Worm (Caenorhabditis elegans): ENCODE measurements around the gene R53.8.
"Not testable (repeated sequence)": the region's sequence is repeated elsewhere in the genome, so short reads cannot be mapped to it uniquely, and the experiment has no call there.

R53.8 gene

DNA sequence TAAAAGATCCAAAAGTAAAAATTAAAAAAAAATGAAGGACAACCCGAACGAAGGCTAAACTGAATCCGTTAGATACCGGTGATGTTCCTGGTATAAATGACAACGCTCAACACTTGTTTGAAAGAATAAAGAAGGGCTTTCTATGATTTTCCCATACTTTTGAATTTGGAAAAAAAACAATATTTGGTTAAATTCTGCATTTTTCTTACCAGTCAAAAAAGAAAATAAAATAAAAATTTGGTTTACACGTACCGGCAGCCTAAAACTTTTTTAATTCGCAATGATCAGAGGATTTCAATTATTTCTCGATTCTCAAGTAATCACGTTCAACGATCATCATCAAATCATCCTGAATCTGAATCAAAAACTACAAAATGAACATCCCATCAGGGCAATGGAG lies 25.0 kb downstream of the R53.8 start, which contains the start of gene ZK892.3:
Gene ZK892.3 (plus strand): TSS at position 301 of the 400 bp plus-strand sequence.
- no peak for TF ChIP-seq ama-1 (optimal IDR thresholded peaks at IDR 0.05)
- TF ChIP-seq ceh-36 (tag; optimal IDR thresholded peaks at IDR 0.05) = no peak
- TF ChIP-seq tbx-37 (GFP tag; conservative IDR thresholded peaks at IDR 0.05) = no peak
- TF ChIP-seq aly-1 (tag; optimal IDR thresholded peaks at IDR 0.05) = no peak
- no peak for TF ChIP-seq sea-1 (GFP tag; conservative IDR thresholded peaks at IDR 0.05)

DNA sequence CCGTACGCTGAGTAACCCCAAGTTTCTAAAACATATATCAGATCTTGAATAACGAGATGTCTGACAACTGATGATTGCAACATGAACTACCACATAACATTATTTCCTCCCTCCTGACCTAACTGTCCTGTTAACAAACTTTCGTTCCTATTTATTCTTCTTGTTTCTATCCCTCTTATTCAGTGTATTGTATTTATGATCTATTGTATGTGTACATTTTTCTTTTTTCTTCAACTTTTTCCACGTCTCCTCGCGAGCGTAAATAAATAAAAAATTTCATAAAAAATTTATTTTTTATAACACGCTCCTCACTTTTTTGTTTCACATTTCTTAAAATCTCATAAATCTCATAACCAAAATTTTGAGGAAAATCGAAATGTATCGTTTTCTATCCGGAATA lies 29.8 kb downstream of the R53.8 start, which contains the start of gene ZK892.4:
Gene ZK892.4 (plus strand): TSS at position 301 of the 400 bp plus-strand sequence.
- TF ChIP-seq hnd-1 (tag; optimal IDR thresholded peaks at IDR 0.05); ama-1 (optimal IDR thresholded peaks at IDR 0.05); ets-7 (tag; optimal IDR thresholded peaks at IDR 0.05): not testable (repeated sequence)

DNA sequence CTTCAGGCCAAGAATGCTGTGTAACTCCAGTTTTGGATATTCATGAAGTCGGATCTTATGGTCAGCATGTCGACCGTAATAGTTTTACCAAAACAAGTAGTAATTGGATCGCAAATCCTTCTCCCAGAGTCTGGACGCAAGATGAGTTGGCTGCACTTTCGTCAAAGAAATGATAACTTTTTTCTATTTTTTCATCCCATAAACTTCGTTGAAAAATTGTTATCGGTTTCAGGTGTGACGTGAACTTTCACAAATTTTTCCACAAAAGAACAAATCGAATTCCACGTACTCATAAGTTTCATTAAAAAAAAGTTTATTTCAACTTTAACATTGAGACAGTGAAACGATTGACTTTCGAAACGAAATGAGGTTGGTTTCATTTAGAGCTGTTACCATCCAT lies 31.4 kb downstream of the R53.8 start, which contains the start of gene ZK892.5:
Gene ZK892.5 (plus strand): TSS at position 301 of the 400 bp plus-strand sequence.
- TF ChIP-seq tbx-37 (GFP tag; conservative IDR thresholded peaks at IDR 0.05) (no peak), ets-7 (tag; optimal IDR thresholded peaks at IDR 0.05) (no peak), aly-1 (tag; optimal IDR thresholded peaks at IDR 0.05) (no peak), ceh-13 (GFP tag; optimal IDR thresholded peaks at IDR 0.05) (no peak), ceh-36 (tag; optimal IDR thresholded peaks at IDR 0.05) (no peak), hmbx-1 (tag; optimal IDR thresholded peaks at IDR 0.05) (no peak), B0310.2 (tag; optimal IDR thresholded peaks at IDR 0.05) (no peak), tbx-11 (GFP tag; IDR thresholded peaks at IDR 0.05) (no peak)

DNA sequence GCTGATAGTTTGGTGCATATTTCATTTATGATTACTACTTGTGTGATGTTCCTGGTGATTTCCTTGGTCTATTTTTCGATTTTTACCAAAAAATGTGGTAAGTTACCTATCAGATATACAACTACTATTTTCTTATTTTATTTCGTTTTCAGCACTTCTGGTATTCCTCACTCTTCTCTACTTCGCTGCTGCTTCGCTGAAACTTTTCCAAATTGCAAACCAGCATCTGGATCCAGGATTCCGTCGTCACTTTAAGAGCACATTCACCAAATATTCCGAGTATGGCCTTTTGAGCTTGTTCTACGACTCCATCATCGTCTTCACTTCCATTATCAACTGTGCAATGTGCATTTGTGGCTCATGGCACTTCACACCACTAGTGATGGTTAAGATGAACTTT lies 32.0 kb downstream of the R53.8 start:
- TF ChIP-seq ama-1 (optimal IDR thresholded peaks at IDR 0.05) (no peak), ceh-13 (GFP tag; optimal IDR thresholded peaks at IDR 0.05) (no peak), hnd-1 (tag; optimal IDR thresholded peaks at IDR 0.05) (no peak), ceh-36 (tag; optimal IDR thresholded peaks at IDR 0.05) (no peak), ets-7 (tag; optimal IDR thresholded peaks at IDR 0.05) (no peak), tbx-37 (GFP tag; conservative IDR thresholded peaks at IDR 0.05) (no peak), tra-4 (tag; optimal IDR thresholded peaks at IDR 0.05) (no peak), tbx-11 (GFP tag; IDR thresholded peaks at IDR 0.05) (no peak), pes-1 (GFP tag; IDR thresholded peaks at IDR 0.05) (no peak), aly-1 (tag; optimal IDR thresholded peaks at IDR 0.05) (no peak), scrt-1 (GFP tag; IDR thresholded peaks at IDR 0.05) (no peak), flt-1 (GFP tag; IDR thresholded peaks at IDR 0.05) (no peak), B0310.2 (tag; optimal IDR thresholded peaks at IDR 0.05) (no peak), F13C5.2 (tag; optimal IDR thresholded peaks at IDR 0.05) (no peak), hmg-4 (GFP tag; optimal IDR thresholded peaks at IDR 0.05) (no peak), sea-1 (GFP tag; conservative IDR thresholded peaks at IDR 0.05) (no peak), hmbx-1 (tag; optimal IDR thresholded peaks at IDR 0.05) (no peak)

DNA sequence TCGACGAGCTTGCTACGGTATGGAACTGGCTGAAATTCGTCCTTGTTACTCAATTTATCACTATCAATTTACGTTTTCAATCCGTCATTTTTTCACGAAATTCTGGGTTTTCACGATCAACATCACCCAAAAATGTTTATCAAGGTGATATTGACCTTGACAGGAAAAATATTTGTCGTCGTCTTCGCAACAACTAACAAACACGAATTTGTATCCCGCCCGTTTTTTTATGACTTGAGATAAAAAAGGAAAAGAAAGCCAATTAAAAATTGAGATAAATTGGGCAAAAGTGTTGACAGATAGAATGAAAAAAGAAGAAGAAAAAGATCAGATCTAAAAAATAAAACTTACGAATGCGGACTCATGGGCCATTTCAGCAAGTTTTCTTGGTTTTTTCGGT lies 34.4 kb downstream of the R53.8 start:
- no peak for TF ChIP-seq ets-7 (tag; optimal IDR thresholded peaks at IDR 0.05)

DNA sequence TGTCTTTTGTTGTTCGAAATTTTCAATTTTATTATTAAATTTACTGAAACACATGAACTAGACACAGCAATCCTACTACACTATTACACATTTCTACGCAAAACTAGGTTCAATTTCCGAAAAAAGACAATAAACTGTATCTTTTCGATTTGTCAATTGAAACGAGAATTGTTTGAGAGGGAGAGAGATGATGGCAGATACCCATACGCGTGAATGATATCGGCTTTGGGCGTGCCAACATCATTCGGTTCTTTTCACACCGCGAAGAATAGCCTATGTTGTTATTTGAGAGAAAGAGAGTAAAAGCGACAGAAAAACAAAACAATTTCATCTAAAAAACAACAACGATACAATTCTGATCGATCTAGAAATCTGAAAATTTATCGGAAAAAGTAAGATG lies 35.2 kb downstream of the R53.8 start:
- TF ChIP-seq ceh-13 (GFP tag; optimal IDR thresholded peaks at IDR 0.05) (no peak), hnd-1 (tag; optimal IDR thresholded peaks at IDR 0.05) (no peak), tbx-37 (GFP tag; conservative IDR thresholded peaks at IDR 0.05) (no peak), sea-1 (GFP tag; conservative IDR thresholded peaks at IDR 0.05) (no peak), ets-7 (tag; optimal IDR thresholded peaks at IDR 0.05) (no peak), tbx-11 (GFP tag; IDR thresholded peaks at IDR 0.05) (no peak), scrt-1 (GFP tag; IDR thresholded peaks at IDR 0.05) (no peak), ama-1 (optimal IDR thresholded peaks at IDR 0.05) (no peak), pes-1 (GFP tag; IDR thresholded peaks at IDR 0.05) (no peak), ceh-36 (tag; optimal IDR thresholded peaks at IDR 0.05) (no peak), F13C5.2 (tag; optimal IDR thresholded peaks at IDR 0.05) (no peak), tra-4 (tag; optimal IDR thresholded peaks at IDR 0.05) (no peak), aly-1 (tag; optimal IDR thresholded peaks at IDR 0.05) (no peak), B0310.2 (tag; optimal IDR thresholded peaks at IDR 0.05) (no peak), flt-1 (GFP tag; IDR thresholded peaks at IDR 0.05) (no peak), hmg-4 (GFP tag; optimal IDR thresholded peaks at IDR 0.05) (no peak), hmbx-1 (tag; optimal IDR thresholded peaks at IDR 0.05) (no peak)

DNA sequence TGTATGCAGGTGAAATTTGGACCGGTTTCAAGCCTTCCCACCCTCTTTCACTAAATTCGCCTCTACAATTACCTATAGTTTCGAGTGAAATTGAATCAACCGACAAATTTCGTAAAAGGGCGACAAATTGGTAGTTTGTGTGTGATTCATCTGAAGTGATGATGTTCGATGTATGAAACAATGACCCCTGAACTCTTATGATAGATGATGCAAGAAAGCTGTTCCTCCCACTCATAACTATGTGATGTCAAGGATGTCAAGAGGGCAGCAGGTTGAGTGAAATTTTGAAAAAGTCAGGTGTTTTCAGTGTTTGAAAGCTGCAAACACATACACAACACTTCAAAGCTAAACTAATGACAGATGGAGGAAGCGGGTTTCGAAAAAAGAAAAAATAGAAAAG lies 36.0 kb downstream of the R53.8 start:
- TF ChIP-seq hmbx-1 (tag; optimal IDR thresholded peaks at IDR 0.05) (no peak), hmg-4 (GFP tag; optimal IDR thresholded peaks at IDR 0.05) (no peak), ceh-13 (GFP tag; optimal IDR thresholded peaks at IDR 0.05) (no peak), F13C5.2 (tag; optimal IDR thresholded peaks at IDR 0.05) (no peak)

DNA sequence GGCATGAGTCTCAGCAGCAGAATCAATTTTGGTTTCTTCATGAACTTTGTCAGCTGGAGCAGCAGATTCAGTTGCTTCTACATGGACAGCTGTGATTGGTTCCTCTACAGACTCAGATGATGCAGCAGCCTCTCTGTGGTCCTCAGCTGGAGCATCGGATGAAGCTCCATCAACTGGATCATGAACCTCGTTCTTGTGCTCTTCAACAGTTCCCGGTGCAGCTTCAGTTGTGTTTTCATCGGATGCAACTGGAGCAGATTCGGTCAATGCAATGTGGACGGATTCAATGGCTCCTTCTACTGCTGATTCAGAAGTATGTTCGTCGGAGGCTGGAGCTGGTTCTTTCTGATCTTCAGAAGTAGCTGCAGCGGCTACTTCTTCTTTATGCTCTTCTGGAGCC lies 37.9 kb downstream of the R53.8 start:
- no peak for TF ChIP-seq ets-7 (tag; optimal IDR thresholded peaks at IDR 0.05)
- TF ChIP-seq ama-1 (optimal IDR thresholded peaks at IDR 0.05) = no peak
- no peak for TF ChIP-seq tbx-11 (GFP tag; IDR thresholded peaks at IDR 0.05)
- no peak for TF ChIP-seq hmg-4 (GFP tag; optimal IDR thresholded peaks at IDR 0.05)
- no peak for TF ChIP-seq tbx-37 (GFP tag; conservative IDR thresholded peaks at IDR 0.05)
- TF ChIP-seq hmbx-1 (tag; optimal IDR thresholded peaks at IDR 0.05) = no peak
- TF ChIP-seq sea-1 (GFP tag; conservative IDR thresholded peaks at IDR 0.05) = no peak
- no peak for TF ChIP-seq tra-4 (tag; optimal IDR thresholded peaks at IDR 0.05)
- no peak for TF ChIP-seq pes-1 (GFP tag; IDR thresholded peaks at IDR 0.05)
- TF ChIP-seq hnd-1 (tag; optimal IDR thresholded peaks at IDR 0.05) = no peak
- no peak for TF ChIP-seq aly-1 (tag; optimal IDR thresholded peaks at IDR 0.05)
- TF ChIP-seq ceh-36 (tag; optimal IDR thresholded peaks at IDR 0.05) = no peak
- TF ChIP-seq flt-1 (GFP tag; IDR thresholded peaks at IDR 0.05) = no peak

DNA sequence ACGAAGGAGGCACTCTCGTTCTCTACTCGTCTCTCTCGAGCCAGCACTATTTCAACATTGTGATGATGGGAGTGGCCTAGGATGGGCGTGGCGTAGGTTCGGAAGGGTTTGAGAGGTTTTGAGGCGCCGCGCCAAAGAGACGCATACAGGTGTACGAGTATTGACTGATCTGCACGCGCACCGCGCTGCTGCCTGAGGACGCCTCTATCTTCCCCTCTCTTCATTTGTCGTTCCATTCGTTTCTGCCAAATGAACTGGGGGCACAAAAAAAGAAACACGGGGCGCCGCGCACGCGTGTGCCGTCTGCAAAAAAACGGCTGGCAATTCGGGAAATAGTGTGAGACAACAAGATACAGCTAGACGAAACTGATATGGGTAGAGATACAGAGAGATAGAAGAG lies 39.5 kb downstream of the R53.8 start, which contains the start of gene lec-2:
Gene lec-2 (minus strand): TSS at position 171 of the 400 bp plus-strand sequence.
- no peak for TF ChIP-seq tbx-37 (GFP tag; conservative IDR thresholded peaks at IDR 0.05)
- TF ChIP-seq aly-1 (tag; optimal IDR thresholded peaks at IDR 0.05) = peak; percentile 0
